Fruit fly (Drosophila melanogaster): Measurements from ENCODE around the gene Cbp80.

dm6 chrX:4643887-4644286 lies 5.9 kb upstream of the Cbp80 start, which contains the start of gene CG3081:
- no peak for TF ChIP-seq ttk (optimal IDR thresholded peaks at IDR 0.05)
- TF ChIP-seq h (optimal IDR thresholded peaks at IDR 0.05): no peak

Data from Kc167 (cell line).